Worm (Caenorhabditis elegans): Measurements from ENCODE around the gene cpna-3.
A peak's percentile ranks its signal among the peaks of the same experiment; 100 is the strongest.

The cpna-3 gene

ce11 chrIV:9104071-9105016 is 7.7 kb downstream of the cpna-3 start, which contains the start of the genes C01F6.14 and fem-3:
Gene C01F6.14 (minus strand): TSS chrIV:9104121.
Gene fem-3 (plus strand): TSS chrIV:9104966.
- TF ChIP-seq tra-4 (tag; optimal IDR thresholded peaks at IDR 0.05) (no peak), pes-1 (GFP tag; IDR thresholded peaks at IDR 0.05) (no peak), ets-7 (tag; optimal IDR thresholded peaks at IDR 0.05) (no peak), scrt-1 (GFP tag; IDR thresholded peaks at IDR 0.05) (no peak), hmg-4 (GFP tag; optimal IDR thresholded peaks at IDR 0.05) (no peak), ceh-36 (tag; optimal IDR thresholded peaks at IDR 0.05) (no peak), tbx-11 (GFP tag; IDR thresholded peaks at IDR 0.05) (no peak), hmbx-1 (tag; optimal IDR thresholded peaks at IDR 0.05) (no peak), B0310.2 (tag; optimal IDR thresholded peaks at IDR 0.05) (no peak), hnd-1 (tag; optimal IDR thresholded peaks at IDR 0.05) (no peak), F13C5.2 (tag; optimal IDR thresholded peaks at IDR 0.05) (no peak), ama-1 (optimal IDR thresholded peaks at IDR 0.05) (no peak), ceh-13 (GFP tag; optimal IDR thresholded peaks at IDR 0.05) (no peak), flt-1 (GFP tag; IDR thresholded peaks at IDR 0.05) (no peak), aly-1 (tag; optimal IDR thresholded peaks at IDR 0.05) (no peak), sea-1 (GFP tag; conservative IDR thresholded peaks at IDR 0.05) (no peak), tbx-37 (GFP tag; conservative IDR thresholded peaks at IDR 0.05) (no peak)

- TF ChIP-seq hmbx-1 (tag; optimal IDR thresholded peaks at IDR 0.05) (no peak), F13C5.2 (tag; optimal IDR thresholded peaks at IDR 0.05) (peak; percentile 36)
These were observed 10.8 kb downstream of the cpna-3 start for ce11 chrIV:9107464-9107863.

ce11 chrIV:9108631-9109030 is 12.0 kb downstream of the cpna-3 start, which contains the start of gene aly-1:
Gene aly-1 (plus strand): TSS chrIV:9108931.
- TF ChIP-seq sea-1 (GFP tag; conservative IDR thresholded peaks at IDR 0.05) (no peak), F13C5.2 (tag; optimal IDR thresholded peaks at IDR 0.05) (no peak), ama-1 (optimal IDR thresholded peaks at IDR 0.05) (no peak), B0310.2 (tag; optimal IDR thresholded peaks at IDR 0.05) (no peak)

- TF ChIP-seq scrt-1 (GFP tag; IDR thresholded peaks at IDR 0.05) (no peak), tra-4 (tag; optimal IDR thresholded peaks at IDR 0.05) (no peak), B0310.2 (tag; optimal IDR thresholded peaks at IDR 0.05) (no peak), hmg-4 (GFP tag; optimal IDR thresholded peaks at IDR 0.05) (no peak), ceh-13 (GFP tag; optimal IDR thresholded peaks at IDR 0.05) (no peak), ceh-36 (tag; optimal IDR thresholded peaks at IDR 0.05) (no peak), ama-1 (optimal IDR thresholded peaks at IDR 0.05) (no peak), F13C5.2 (tag; optimal IDR thresholded peaks at IDR 0.05) (no peak), hnd-1 (tag; optimal IDR thresholded peaks at IDR 0.05) (no peak), flt-1 (GFP tag; IDR thresholded peaks at IDR 0.05) (no peak), tbx-37 (GFP tag; conservative IDR thresholded peaks at IDR 0.05) (no peak), aly-1 (tag; optimal IDR thresholded peaks at IDR 0.05) (no peak), ets-7 (tag; optimal IDR thresholded peaks at IDR 0.05) (no peak), sea-1 (GFP tag; conservative IDR thresholded peaks at IDR 0.05) (no peak), pes-1 (GFP tag; IDR thresholded peaks at IDR 0.05) (no peak), hmbx-1 (tag; optimal IDR thresholded peaks at IDR 0.05) (no peak)
These were observed 15.4 kb downstream of the cpna-3 start for ce11 chrIV:9112019-9112418.

ce11 chrIV:9114078-9114477 is 17.4 kb downstream of the cpna-3 start:
- TF ChIP-seq tbx-11 (GFP tag; IDR thresholded peaks at IDR 0.05) = no peak

ce11 chrIV:9116452-9116851 is 19.8 kb downstream of the cpna-3 start:
- TF ChIP-seq sea-1 (GFP tag; conservative IDR thresholded peaks at IDR 0.05) (no peak), pes-1 (GFP tag; IDR thresholded peaks at IDR 0.05) (no peak), tra-4 (tag; optimal IDR thresholded peaks at IDR 0.05) (no peak), ceh-36 (tag; optimal IDR thresholded peaks at IDR 0.05) (no peak), scrt-1 (GFP tag; IDR thresholded peaks at IDR 0.05) (no peak), flt-1 (GFP tag; IDR thresholded peaks at IDR 0.05) (no peak), ceh-13 (GFP tag; optimal IDR thresholded peaks at IDR 0.05) (no peak), F13C5.2 (tag; optimal IDR thresholded peaks at IDR 0.05) (no peak), hnd-1 (tag; optimal IDR thresholded peaks at IDR 0.05) (no peak), hmbx-1 (tag; optimal IDR thresholded peaks at IDR 0.05) (no peak), B0310.2 (tag; optimal IDR thresholded peaks at IDR 0.05) (no peak), ets-7 (tag; optimal IDR thresholded peaks at IDR 0.05) (no peak), tbx-11 (GFP tag; IDR thresholded peaks at IDR 0.05) (no peak), tbx-37 (GFP tag; conservative IDR thresholded peaks at IDR 0.05) (no peak)

- TF ChIP-seq flt-1 (GFP tag; IDR thresholded peaks at IDR 0.05) (no peak), B0310.2 (tag; optimal IDR thresholded peaks at IDR 0.05) (no peak), tbx-37 (GFP tag; conservative IDR thresholded peaks at IDR 0.05) (no peak)
These were observed 21.1 kb downstream of the cpna-3 start for ce11 chrIV:9117700-9118099.

- TF ChIP-seq aly-1 (tag; optimal IDR thresholded peaks at IDR 0.05) (no peak), sea-1 (GFP tag; conservative IDR thresholded peaks at IDR 0.05) (no peak), flt-1 (GFP tag; IDR thresholded peaks at IDR 0.05) (no peak), hmg-4 (GFP tag; optimal IDR thresholded peaks at IDR 0.05) (no peak), tbx-11 (GFP tag; IDR thresholded peaks at IDR 0.05) (no peak), B0310.2 (tag; optimal IDR thresholded peaks at IDR 0.05) (no peak), F13C5.2 (tag; optimal IDR thresholded peaks at IDR 0.05) (no peak), hmbx-1 (tag; optimal IDR thresholded peaks at IDR 0.05) (no peak), ets-7 (tag; optimal IDR thresholded peaks at IDR 0.05) (no peak), scrt-1 (GFP tag; IDR thresholded peaks at IDR 0.05) (no peak), hnd-1 (tag; optimal IDR thresholded peaks at IDR 0.05) (no peak), ceh-36 (tag; optimal IDR thresholded peaks at IDR 0.05) (no peak), tra-4 (tag; optimal IDR thresholded peaks at IDR 0.05) (no peak)
These were observed 21.7 kb downstream of the cpna-3 start for ce11 chrIV:9118348-9118747.
